Worm (Caenorhabditis elegans) whole organism, young adult: ENCODE measurements around the gene acn-1.

Experiments
- B0035.1 ChIP-seq: sonication (generic microtip); optimal IDR thresholded peaks from 2 replicates; lab custom pipeline; 2016; ENCODE audit warnings: missing genetic modification characterization, mild to moderate bottlenecking, missing compliant biosample characterization, missing genotype, missing genetic modification reagents
- C17E4.6 ChIP-seq: fragments of 200-800 bp; sonication (Bioruptor generic); IDR thresholded peaks from 2 replicates; pipeline ENCODE4 v1.3.6; 2022; ENCODE audit warnings: missing genetic modification reagents, missing genetic modification characterization, missing compliant biosample characterization
- D2030.7 ChIP-seq: fragments of 200-800 bp; sonication (Bioruptor generic); IDR thresholded peaks from 2 replicates; pipeline ENCODE4 v1.3.6; 2022; ENCODE audit warnings: missing genetic modification reagents, missing genetic modification characterization, missing compliant biosample characterization
- F10E7.11 ChIP-seq: sonication (generic microtip); optimal IDR thresholded peaks from 2 replicates; lab custom pipeline; 2017; ENCODE audit warnings: mild to moderate bottlenecking, missing genetic modification characterization, moderate library complexity, missing compliant biosample characterization
- F39B2.1 ChIP-seq: fragments of 200-800 bp; sonication (Bioruptor generic); IDR thresholded peaks from 2 replicates; pipeline ENCODE4 v1.3.6; 2022; ENCODE audit warnings: missing genetic modification reagents, missing genetic modification characterization, missing compliant biosample characterization
- F55B11.4 ChIP-seq: sonication (generic microtip); optimal IDR thresholded peaks from 2 replicates; lab custom pipeline; 2016; ENCODE audit warnings: missing compliant biosample characterization, missing genetic modification characterization, borderline replicate concordance; ENCODE audit not compliant: insufficient read depth
- K12H6.12 ChIP-seq: fragments of 200-800 bp; sonication (Bioruptor generic); optimal IDR thresholded peaks from 2 replicates; lab custom pipeline; 2018; ENCODE audit warnings: mild to moderate bottlenecking, missing genetic modification characterization, missing compliant biosample characterization
- T07F8.4 ChIP-seq: sonication (generic microtip); optimal IDR thresholded peaks from 2 replicates; lab custom pipeline; 2016; ENCODE audit warnings: mild to moderate bottlenecking, missing genetic modification characterization, moderate library complexity, missing compliant biosample characterization
- Y53F4B.3 ChIP-seq: fragments of 200-800 bp; sonication (Bioruptor generic); IDR thresholded peaks from 2 replicates; pipeline ENCODE4 v1.3.6; 2022; ENCODE audit warnings: missing genetic modification reagents, missing genetic modification characterization, missing compliant biosample characterization
- Y53G8AR.9 ChIP-seq: fragments of 200-800 bp; sonication (Bioruptor generic); conservative IDR thresholded peaks from 2 replicates; pipeline ENCODE4 v1.3.6; 2022; ENCODE audit warnings: missing genetic modification reagents, missing genetic modification characterization, missing compliant biosample characterization
- Y79H2A.3 ChIP-seq: fragments of 200-800 bp; sonication (Bioruptor generic); conservative IDR thresholded peaks from 2 replicates; pipeline ENCODE4 v1.3.6; 2022; ENCODE audit warnings: missing genetic modification reagents, missing genetic modification characterization, missing compliant biosample characterization
- ZK185.1 ChIP-seq: sonication (generic microtip); optimal IDR thresholded peaks from 2 replicates; lab custom pipeline; 2016; ENCODE audit warnings: mild to moderate bottlenecking, missing genetic modification characterization, missing compliant biosample characterization; ENCODE audit not compliant: poor library complexity, severe bottlenecking
- akir-1 ChIP-seq: fragments of 200-800 bp; sonication (Bioruptor generic); optimal IDR thresholded peaks from 2 replicates; lab custom pipeline; 2018; ENCODE audit warnings: mild to moderate bottlenecking, missing genetic modification characterization, moderate library complexity, missing compliant biosample characterization
- ama-1 ChIP-seq, 3 experiments: fragments of 150-350 bp in 1 of 3; sonication (generic microtip) in 2 of 3; optimal IDR thresholded peaks; 2 replicates each; lab custom pipeline; 2014 to 2018; ENCODE audit warnings: missing biosample characterization in 2 of 3, missing genetic modification characterization in 2 of 3, missing genetic modification reagents in 2 of 3
- athp-1 ChIP-seq: sonication (generic microtip); optimal IDR thresholded peaks from 2 replicates; lab custom pipeline; 2017; ENCODE audit warnings: mild to moderate bottlenecking, missing genetic modification characterization, missing compliant biosample characterization
- attf-3 ChIP-seq: fragments of 200-800 bp; sonication (Bioruptor generic); conservative IDR thresholded peaks from 2 replicates; pipeline ENCODE4 v1.3.6; 2022; ENCODE audit warnings: missing genetic modification reagents, missing genetic modification characterization, missing compliant biosample characterization
- bed-1 ChIP-seq: fragments of 200-800 bp; sonication (Bioruptor generic); IDR thresholded peaks from 2 replicates; pipeline ENCODE4 v1.3.6; 2022; ENCODE audit warnings: missing genetic modification reagents, missing genetic modification characterization, missing compliant biosample characterization
- cebp-2 ChIP-seq: fragments of 200-800 bp; sonication (Bioruptor generic); IDR thresholded peaks from 2 replicates; pipeline ENCODE4 v1.3.6; 2022; ENCODE audit warnings: missing genetic modification characterization, missing compliant biosample characterization
- ceh-27 ChIP-seq: fragments of 200-800 bp; sonication (Bioruptor generic); optimal IDR thresholded peaks from 2 replicates; lab custom pipeline; 2018; ENCODE audit warnings: mild to moderate bottlenecking, missing genetic modification characterization, moderate library complexity, missing compliant biosample characterization
- ceh-40 ChIP-seq: fragments of 200-800 bp; sonication (Bioruptor generic); IDR thresholded peaks from 2 replicates; pipeline ENCODE4 v1.3.6; 2022; ENCODE audit warnings: missing genetic modification characterization, missing compliant biosample characterization
- ceh-91 ChIP-seq: fragments of 200-800 bp; sonication (Bioruptor generic); IDR thresholded peaks from 2 replicates; pipeline ENCODE4 v1.3.6; 2022; ENCODE audit warnings: missing genetic modification reagents, missing genetic modification characterization, missing compliant biosample characterization
- die-1 ChIP-seq: sonication (generic microtip); optimal IDR thresholded peaks from 2 replicates; lab custom pipeline; 2016; ENCODE audit warnings: missing genotype, mild to moderate bottlenecking, missing genetic modification characterization, missing compliant biosample characterization
- dpl-1 ChIP-seq: fragments of 150-350 bp; optimal IDR thresholded peaks from 2 replicates; lab custom pipeline; 2014; ENCODE audit warnings: missing biosample characterization, missing genetic modification reagents, missing genetic modification characterization
- ets-4 ChIP-seq: fragments of 200-800 bp; sonication (Bioruptor generic); optimal IDR thresholded peaks from 2 replicates; lab custom pipeline; 2018; ENCODE audit warnings: mild to moderate bottlenecking, missing genetic modification characterization, missing compliant biosample characterization
- gei-17 ChIP-seq: fragments of 200-800 bp; sonication (Bioruptor generic); optimal IDR thresholded peaks from 2 replicates; lab custom pipeline; 2018; ENCODE audit warnings: mild to moderate bottlenecking, missing genetic modification characterization, missing compliant biosample characterization
- lag-1 ChIP-seq: fragments of 200-800 bp; sonication (Bioruptor generic); IDR thresholded peaks from 2 replicates; pipeline ENCODE4 v1.3.6; 2022; ENCODE audit warnings: missing genetic modification reagents, missing genetic modification characterization, missing compliant biosample characterization
- lin-26 ChIP-seq: fragments of 200-800 bp; sonication (Bioruptor generic); IDR thresholded peaks from 2 replicates; pipeline ENCODE4 v1.3.6; 2022; ENCODE audit warnings: missing genetic modification reagents, missing genetic modification characterization, missing compliant biosample characterization
- lsy-27 ChIP-seq: sonication (generic microtip); optimal IDR thresholded peaks from 2 replicates; lab custom pipeline; 2017; ENCODE audit warnings: missing genetic modification characterization, mild to moderate bottlenecking, missing compliant biosample characterization, antibody characterized with exemption, missing genotype, borderline replicate concordance; ENCODE audit not compliant: insufficient read depth
- madf-8 ChIP-seq: fragments of 200-800 bp; sonication (Bioruptor generic); conservative IDR thresholded peaks from 2 replicates; pipeline ENCODE4 v1.3.6; 2022; ENCODE audit warnings: missing genetic modification reagents, missing genetic modification characterization, missing compliant biosample characterization
- mes-4 ChIP-seq: sonication (generic microtip); optimal IDR thresholded peaks from 2 replicates; lab custom pipeline; 2016; ENCODE audit warnings: missing genotype, missing genetic modification characterization, missing compliant biosample characterization
- mxl-1 ChIP-seq: sonication (generic microtip); optimal IDR thresholded peaks from 2 replicates; lab custom pipeline; 2016; ENCODE audit warnings: missing genetic modification characterization, missing compliant biosample characterization
- nfya-1 ChIP-seq: sonication (generic microtip); optimal IDR thresholded peaks from 2 replicates; lab custom pipeline; 2017; ENCODE audit warnings: antibody characterized with exemption, missing compliant biosample characterization, missing genetic modification characterization, borderline replicate concordance; ENCODE audit not compliant: insufficient read depth
- nhr-80 ChIP-seq: sonication (generic microtip); optimal IDR thresholded peaks from 2 replicates; lab custom pipeline; 2016; ENCODE audit warnings: missing genetic modification characterization, missing compliant biosample characterization
- rec-8 ChIP-seq, 2 experiments: sonication (generic microtip); optimal IDR thresholded peaks; 2 replicates each; lab custom pipeline; 2016; ENCODE audit warnings: mild to moderate bottlenecking in 2 of 2, missing genetic modification characterization in 2 of 2, missing genetic modification reagents in 2 of 2, missing genotype in 2 of 2, missing biosample characterization in 1 of 2, missing compliant biosample characterization in 1 of 2, moderate library complexity in 1 of 2
- repo-1 ChIP-seq: sonication (generic microtip); optimal IDR thresholded peaks from 2 replicates; lab custom pipeline; 2017; ENCODE audit warnings: mild to moderate bottlenecking, missing genetic modification characterization, missing compliant biosample characterization
- sdz-38 ChIP-seq: sonication (generic microtip); optimal IDR thresholded peaks from 2 replicates; lab custom pipeline; 2016; ENCODE audit warnings: missing genotype, missing genetic modification characterization, missing compliant biosample characterization
- snpc-1.3 ChIP-seq: sonication (generic microtip); optimal IDR thresholded peaks from 2 replicates; lab custom pipeline; 2017; ENCODE audit warnings: missing genetic modification characterization, mild to moderate bottlenecking, missing compliant biosample characterization, antibody characterized with exemption, moderate library complexity, missing genotype, missing genetic modification reagents; ENCODE audit not compliant: insufficient read depth
- snpc-3.4 ChIP-seq: sonication (generic microtip); optimal IDR thresholded peaks from 2 replicates; lab custom pipeline; 2017; ENCODE audit warnings: missing genetic modification characterization, mild to moderate bottlenecking, missing compliant biosample characterization, antibody characterized with exemption, moderate library complexity, missing genotype, missing genetic modification reagents
- snpc-4 ChIP-seq, 5 experiments: fragments of 150-350 bp in 1 of 5; sonication (generic microtip) in 4 of 5; optimal IDR thresholded peaks; 2 replicates each; lab custom pipeline; 2014 to 2018; ENCODE audit warnings: missing genetic modification characterization in 5 of 5, missing biosample characterization in 3 of 5, antibody characterized with exemption in 2 of 5, mild to moderate bottlenecking in 2 of 5, missing compliant biosample characterization in 2 of 5, missing genotype in 2 of 5, moderate library complexity in 2 of 5, missing genetic modification reagents in 1 of 5
- somi-1 ChIP-seq: fragments of 200-800 bp; sonication (Bioruptor generic); optimal IDR thresholded peaks from 2 replicates; lab custom pipeline; 2018; ENCODE audit warnings: mild to moderate bottlenecking, missing genetic modification characterization, missing compliant biosample characterization
- unc-130 ChIP-seq: sonication (generic microtip); optimal IDR thresholded peaks from 2 replicates; lab custom pipeline; 2016; ENCODE audit warnings: missing genetic modification reagents, missing genetic modification characterization, missing compliant biosample characterization
- zim-3 ChIP-seq: sonication (generic microtip); optimal IDR thresholded peaks from 2 replicates; lab custom pipeline; 2017; ENCODE audit warnings: mild to moderate bottlenecking, missing genetic modification characterization, moderate library complexity, missing compliant biosample characterization
- ztf-18 ChIP-seq: sonication (generic microtip); optimal IDR thresholded peaks from 2 replicates; lab custom pipeline; 2016; ENCODE audit warnings: missing genotype, mild to moderate bottlenecking, missing genetic modification characterization, missing compliant biosample characterization
- ztf-25 ChIP-seq: fragments of 200-800 bp; sonication (Bioruptor generic); IDR thresholded peaks from 2 replicates; pipeline ENCODE4 v1.3.6; 2022; ENCODE audit warnings: missing genetic modification reagents, missing genetic modification characterization, missing compliant biosample characterization
- ztf-28 ChIP-seq: fragments of 200-800 bp; sonication (Bioruptor generic); IDR thresholded peaks from 2 replicates; pipeline ENCODE4 v1.3.6; 2022; ENCODE audit warnings: missing genetic modification reagents, missing genetic modification characterization, missing compliant biosample characterization
- ztf-3 ChIP-seq: fragments of 200-800 bp; sonication (Bioruptor generic); optimal IDR thresholded peaks from 2 replicates; lab custom pipeline; 2018; ENCODE audit warnings: mild to moderate bottlenecking, missing genetic modification characterization, missing compliant biosample characterization

Gene acn-1

ce11 chrX:5100738-5101379, 4.0 kb upstream of the acn-1 start, which contains the start of gene vit-2 (continued):
- TF ChIP-seq athp-1 (tag; lab: Kevin White, UChicago), result no peak
- no peak for TF ChIP-seq ztf-3
- no peak for TF ChIP-seq ztf-18 (tag; lab: Kevin White, UChicago)
- TF ChIP-seq snpc-4 (GFP tag; optimal IDR thresholded peaks at IDR 0.05; lab: Kevin White, UChicago), result no peak
- TF ChIP-seq snpc-4 (tag; optimal IDR thresholded peaks at IDR 0.05; lab: Kevin White, UChicago), result peak in 1 of 4 experiments; percentile 16
- no peak for TF ChIP-seq ceh-27 (GFP tag; lab: Kevin White, UChicago)
- TF ChIP-seq gei-17, result no peak
- TF ChIP-seq lsy-27 (tag; lab: Kevin White, UChicago), result no peak
- peak; percentile 42 for TF ChIP-seq repo-1
- no peak for TF ChIP-seq K12H6.12 (tag; lab: Kevin White, UChicago)
- TF ChIP-seq dpl-1 (GFP tag; lab: Kevin White, UChicago), result no peak
- TF ChIP-seq lin-26 (GFP tag; lab: Robert Waterston, UW), result no peak
- no peak for TF ChIP-seq sdz-38
- no peak for TF ChIP-seq snpc-1.3 (tag; lab: Kevin White, UChicago)
- TF ChIP-seq attf-3 (GFP tag; lab: Robert Waterston, UW), result no peak
- TF ChIP-seq D2030.7 (GFP tag; lab: Robert Waterston, UW), result no peak
- TF ChIP-seq madf-8, result no peak
- TF ChIP-seq F10E7.11 (tag; lab: Kevin White, UChicago), result no peak
- TF ChIP-seq B0035.1, result peak; percentile 25
- peak; percentile 45 for TF ChIP-seq ets-4 (GFP tag; lab: Kevin White, UChicago)
- TF ChIP-seq rec-8 (tag; optimal IDR thresholded peaks at IDR 0.05; lab: Kevin White, UChicago), result no peak
- no peak for TF ChIP-seq lag-1 (GFP tag; lab: Robert Waterston, UW)
- no peak for TF ChIP-seq Y53F4B.3 (GFP tag; lab: Robert Waterston, UW)
- TF ChIP-seq akir-1 (GFP tag; lab: Kevin White, UChicago), result no peak
- no peak for TF ChIP-seq snpc-3.4 (tag; lab: Kevin White, UChicago)
- no peak for TF ChIP-seq mes-4 (tag; lab: Kevin White, UChicago)
- no peak for TF ChIP-seq ztf-28 (GFP tag; lab: Robert Waterston, UW)
- TF ChIP-seq Y79H2A.3 (GFP tag; lab: Robert Waterston, UW), result no peak
- no peak for TF ChIP-seq ceh-40
- 0 out of 2 replicates have a peak, but pooled peaks have one; percentile 30 for TF ChIP-seq ztf-25 (GFP tag; lab: Robert Waterston, UW)
- no peak for TF ChIP-seq unc-130 (GFP tag; lab: Kevin White, UChicago)
- TF ChIP-seq mxl-1, result no peak
- no peak for TF ChIP-seq cebp-2 (GFP tag; lab: Robert Waterston, UW)
- no peak for TF ChIP-seq somi-1 (GFP tag; lab: Kevin White, UChicago)
- no peak for TF ChIP-seq ama-1 (optimal IDR thresholded peaks at IDR 0.05; lab: Kevin White, UChicago)
- no peak for TF ChIP-seq ama-1 (GFP tag; optimal IDR thresholded peaks at IDR 0.05; lab: Kevin White, UChicago)
- 0 out of 2 replicates have a peak, but pooled peaks have one; percentile 53 for TF ChIP-seq bed-1 (GFP tag; lab: Robert Waterston, UW)
- no peak for TF ChIP-seq T07F8.4 (tag; lab: Kevin White, UChicago)
- TF ChIP-seq Y53G8AR.9 (GFP tag; lab: Robert Waterston, UW), result peak; percentile 85; the same call in 1 of the 2 replicates
- TF ChIP-seq C17E4.6 (GFP tag; lab: Robert Waterston, UW), result no peak
- TF ChIP-seq ceh-91 (GFP tag; lab: Robert Waterston, UW), result no peak
- TF ChIP-seq F55B11.4, result no peak
- TF ChIP-seq nhr-80, result peak; percentile 79
- no peak for TF ChIP-seq F39B2.1 (GFP tag; lab: Robert Waterston, UW)
- TF ChIP-seq zim-3 (tag; lab: Kevin White, UChicago), result no peak
- no peak for TF ChIP-seq nfya-1 (tag; lab: Kevin White, UChicago)
- TF ChIP-seq ZK185.1 (tag; lab: Kevin White, UChicago), result no peak
- TF ChIP-seq die-1 (tag; lab: Kevin White, UChicago), result no peak
